Fruit fly (Drosophila melanogaster) whole organism, prepupa: Measurements from ENCODE around the gene Rpp21.
A peak's percentile ranks its signal among the peaks of the same experiment; 100 is the strongest.

Experiments
- Blimp-1 ChIP-seq: fragments of 200-800 bp; sonication (Bioruptor generic); optimal IDR thresholded peaks from 3 replicates; lab custom pipeline; 2017; ENCODE audit warnings: missing biosample characterization, missing genetic modification characterization, mild to moderate bottlenecking, moderate library complexity, missing genetic modification reagents
- CG11294 ChIP-seq: fragments of 200-800 bp; sonication (Bioruptor generic); IDR thresholded peaks from 2 replicates; pipeline ENCODE4 v1.3.6; 2022; ENCODE audit warnings: missing biosample characterization, missing genetic modification characterization
- CG11762 ChIP-seq: fragments of 200-800 bp; sonication (Bioruptor generic); optimal IDR thresholded peaks from 3 replicates; lab custom pipeline; 2016; ENCODE audit warnings: missing biosample characterization, missing genetic modification characterization; ENCODE audit not compliant: insufficient read depth
- CG15336 ChIP-seq: fragments of 200-800 bp; sonication (Bioruptor generic); IDR thresholded peaks from 2 replicates; pipeline ENCODE4 v1.3.6; 2022; ENCODE audit warnings: missing biosample characterization, missing genetic modification characterization
- CG16779 ChIP-seq: fragments of 200-800 bp; sonication (Bioruptor generic); optimal IDR thresholded peaks from 3 replicates; lab custom pipeline; 2017; ENCODE audit warnings: missing biosample characterization, mild to moderate bottlenecking, missing genetic modification characterization
- CG3032 ChIP-seq: fragments of 200-800 bp; optimal IDR thresholded peaks from 2 replicates; lab custom pipeline; 2019; ENCODE audit warnings: missing biosample characterization, mild to moderate bottlenecking, missing genetic modification characterization, moderate library complexity
- CG32006 ChIP-seq: fragments of 200-800 bp; sonication (Bioruptor generic); optimal IDR thresholded peaks from 3 replicates; lab custom pipeline; 2017; ENCODE audit warnings: missing biosample characterization, mild to moderate bottlenecking, missing genetic modification characterization
- CG34406 ChIP-seq: fragments of 200-800 bp; sonication (Bioruptor generic); optimal IDR thresholded peaks from 3 replicates; lab custom pipeline; 2016; ENCODE audit warnings: missing biosample characterization, missing genetic modification characterization
- CG3919 ChIP-seq: fragments of 200-800 bp; sonication (Bioruptor generic); optimal IDR thresholded peaks from 3 replicates; lab custom pipeline; 2016; ENCODE audit warnings: missing biosample characterization, missing genetic modification characterization
- CG4318 ChIP-seq: fragments of 200-800 bp; sonication (Bioruptor generic); optimal IDR thresholded peaks from 3 replicates; lab custom pipeline; 2017; ENCODE audit warnings: missing biosample characterization, mild to moderate bottlenecking, missing genetic modification characterization
- CG6163 ChIP-seq: fragments of 200-800 bp; sonication (Bioruptor generic); IDR thresholded peaks from 3 replicates; pipeline ENCODE4 v1.3.6; 2022; ENCODE audit warnings: missing biosample characterization, missing genetic modification characterization
- CG7368 ChIP-seq: fragments of 200-800 bp; sonication (Bioruptor generic); optimal IDR thresholded peaks from 3 replicates; lab custom pipeline; 2016; ENCODE audit warnings: missing biosample characterization, missing genetic modification characterization
- CG9139 ChIP-seq: fragments of 200-800 bp; sonication (Bioruptor generic); optimal IDR thresholded peaks from 3 replicates; lab custom pipeline; 2017; ENCODE audit warnings: missing biosample characterization, mild to moderate bottlenecking, missing genetic modification characterization
- Eip78C ChIP-seq: fragments of 200-800 bp; sonication (Bioruptor generic); peaks from one replicate; lab custom pipeline; 2016; ENCODE audit warnings: missing biosample characterization, missing genetic modification characterization
- Eip93F ChIP-seq: fragments of 200-800 bp; sonication (Bioruptor generic); optimal IDR thresholded peaks from 2 replicates; lab custom pipeline; 2016; ENCODE audit warnings: missing biosample characterization, mild to moderate bottlenecking, missing genetic modification characterization
- Gug ChIP-seq: fragments of 200-800 bp; sonication (Bioruptor generic); IDR thresholded peaks from 2 replicates; pipeline ENCODE4 v1.3.6; 2022; ENCODE audit warnings: missing biosample characterization, missing genetic modification characterization
- Hr39 ChIP-seq: fragments of 200-800 bp; sonication (Bioruptor generic); optimal IDR thresholded peaks from 2 replicates; lab custom pipeline; 2016; ENCODE audit warnings: missing biosample characterization, missing genetic modification characterization
- Hr4 ChIP-seq: fragments of 200-800 bp; sonication (Bioruptor generic); optimal IDR thresholded peaks from 3 replicates; lab custom pipeline; 2016; ENCODE audit warnings: missing biosample characterization, missing genetic modification characterization
- Met ChIP-seq: fragments of 200-800 bp; sonication (Bioruptor generic); optimal IDR thresholded peaks from 3 replicates; lab custom pipeline; 2016; ENCODE audit warnings: missing biosample characterization, missing genetic modification characterization
- Smox ChIP-seq: fragments of 200-800 bp; sonication (Bioruptor generic); optimal IDR thresholded peaks from 3 replicates; lab custom pipeline; 2016; ENCODE audit warnings: missing biosample characterization, missing genetic modification characterization
- Sox14 ChIP-seq: fragments of 200-800 bp; sonication (Bioruptor generic); optimal IDR thresholded peaks from 3 replicates; lab custom pipeline; 2016; ENCODE audit warnings: missing biosample characterization, missing genetic modification characterization
- achi ChIP-seq: fragments of 200-800 bp; sonication (Bioruptor generic); optimal IDR thresholded peaks from 3 replicates; lab custom pipeline; 2016; ENCODE audit warnings: missing biosample characterization, missing genetic modification characterization
- cyc ChIP-seq: fragments of 200-800 bp; sonication (Bioruptor generic); optimal IDR thresholded peaks from 3 replicates; lab custom pipeline; 2016; ENCODE audit warnings: missing biosample characterization, missing genetic modification characterization
- dac ChIP-seq: fragments of 200-800 bp; sonication (Bioruptor generic); optimal IDR thresholded peaks from 2 replicates; lab custom pipeline; 2017; ENCODE audit warnings: missing biosample characterization, mild to moderate bottlenecking, missing genetic modification characterization
- dsx ChIP-seq: fragments of 200-800 bp; optimal IDR thresholded peaks from 3 replicates; lab custom pipeline; 2019; ENCODE audit warnings: missing biosample characterization, mild to moderate bottlenecking, missing genetic modification characterization, moderate library complexity; ENCODE audit not compliant: poor library complexity, severe bottlenecking
- esn ChIP-seq: fragments of 200-800 bp; sonication (Bioruptor generic); optimal IDR thresholded peaks from 2 replicates; lab custom pipeline; 2016; ENCODE audit warnings: missing biosample characterization, mild to moderate bottlenecking, missing genetic modification characterization, moderate library complexity
- fd85E ChIP-seq: fragments of 200-800 bp; sonication (Bioruptor generic); optimal IDR thresholded peaks from 3 replicates; lab custom pipeline; 2016; ENCODE audit warnings: missing biosample characterization, missing genetic modification characterization
- net ChIP-seq: fragments of 200-800 bp; sonication (Bioruptor generic); optimal IDR thresholded peaks from 3 replicates; lab custom pipeline; 2016; ENCODE audit warnings: missing biosample characterization, missing genetic modification characterization
- svp ChIP-seq: fragments of 200-800 bp; sonication (Bioruptor generic); peaks from one replicate; lab custom pipeline; 2016; ENCODE audit warnings: missing biosample characterization, missing genetic modification characterization

The Rpp21 gene

DNA sequence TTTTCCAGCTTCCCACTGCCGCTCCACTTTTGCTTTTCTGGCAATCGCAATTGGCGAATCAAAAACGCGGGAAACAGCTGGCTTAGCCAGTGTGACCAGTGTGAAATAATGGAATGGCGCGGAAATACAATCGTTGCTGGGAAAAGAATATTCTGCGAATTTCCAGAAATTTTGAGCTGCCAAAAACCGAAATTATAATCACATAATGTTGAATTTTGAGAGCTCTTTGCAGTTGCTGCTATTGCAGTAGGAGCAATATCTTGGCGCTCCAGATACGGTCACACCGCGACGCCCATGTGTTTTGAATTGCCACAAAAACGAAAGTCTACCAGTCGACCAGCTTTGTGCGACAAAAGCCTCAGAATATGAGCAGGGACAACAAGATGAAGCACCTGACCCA is at the start of gene Rpp21, which contains the start of gene Cdc45:
Rpp21 (plus strand) TSS at position 281 of the 400 bp plus-strand sequence.
Cdc45 (minus strand) TSS at position 79 of the 400 bp plus-strand sequence.
- TF ChIP-seq Blimp-1 (GFP tag; lab: Kevin White, UChicago): peak; percentile 41
- no peak for TF ChIP-seq CG6163 (GFP tag; lab: Robert Waterston, UW)
- peak; percentile 5 for TF ChIP-seq cyc (GFP tag; lab: Kevin White, UChicago)
- peak; percentile 6 for TF ChIP-seq CG3032 (tag; lab: Kevin White, UChicago)
- TF ChIP-seq Eip78C (GFP tag; lab: Kevin White, UChicago): peak; percentile 42

DNA sequence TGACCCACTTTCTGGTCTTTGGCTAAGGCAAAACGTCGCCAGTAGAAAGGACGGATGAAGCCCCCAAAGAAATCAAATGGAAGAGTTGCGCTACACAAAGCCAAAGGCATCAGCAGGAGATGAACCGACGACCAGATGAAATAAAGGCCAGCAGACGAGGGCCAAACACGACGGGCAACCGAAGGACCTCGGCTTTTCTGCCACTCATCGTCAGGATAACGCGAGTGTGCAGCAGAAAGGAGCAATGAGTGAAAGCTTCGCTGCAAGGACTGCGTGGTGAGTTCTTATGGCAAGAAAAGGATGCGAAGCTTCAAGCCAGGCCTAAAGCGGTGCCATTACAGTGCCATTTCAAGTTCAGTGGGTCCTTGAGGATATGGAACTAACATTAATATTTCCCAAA is 44.6 kb upstream of the Rpp21 start:
- no peak for TF ChIP-seq Met (GFP tag; lab: Kevin White, UChicago)
- TF ChIP-seq achi: no peak
- no peak for TF ChIP-seq CG7368 (GFP tag; lab: Kevin White, UChicago)
- TF ChIP-seq Hr39 (GFP tag; lab: Kevin White, UChicago): no peak
- no peak for TF ChIP-seq Eip93F (GFP tag; lab: Kevin White, UChicago)
- TF ChIP-seq CG9139 (GFP tag; lab: Kevin White, UChicago): no peak
- no peak for TF ChIP-seq esn
- no peak for TF ChIP-seq Smox (GFP tag; lab: Kevin White, UChicago)
- TF ChIP-seq Hr4 (GFP tag; lab: Kevin White, UChicago): no peak
- no peak for TF ChIP-seq dac (GFP tag; lab: Kevin White, UChicago)
- no peak for TF ChIP-seq CG11294 (GFP tag; lab: Robert Waterston, UW)
- no peak for TF ChIP-seq dsx (GFP tag; lab: Kevin White, UChicago)

- no peak for TF ChIP-seq fd85E (GFP tag; lab: Kevin White, UChicago)
Measured at dm6 chrX:990218-990617, 40.3 kb upstream of the Rpp21 start, which contains the start of gene CG18823. Gene CG18823 (plus strand): TSS chrX:990518.

DNA sequence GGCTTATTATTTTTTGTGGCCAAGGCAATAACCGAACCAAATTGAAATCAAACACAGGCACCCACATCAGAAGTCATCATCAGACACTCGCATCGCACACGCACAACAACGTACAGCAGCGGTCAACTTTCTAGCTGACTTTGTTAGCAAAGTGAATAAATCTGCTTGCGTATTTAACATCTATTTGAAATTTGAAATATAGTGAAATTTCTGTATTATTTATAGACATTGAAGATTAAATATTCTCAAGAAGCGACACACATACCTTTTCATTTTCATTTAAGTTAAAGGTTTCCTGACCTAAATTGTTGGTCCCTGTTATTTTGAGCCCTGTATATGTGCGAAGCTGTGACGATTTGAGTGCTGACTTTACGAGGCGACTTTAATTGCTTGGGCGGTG is 31.7 kb upstream of the Rpp21 start:
- TF ChIP-seq svp (GFP tag; lab: Kevin White, UChicago) (peak; percentile 74), Smox (GFP tag; lab: Kevin White, UChicago) (no peak), Met (GFP tag; lab: Kevin White, UChicago) (peak; percentile 12), Eip78C (GFP tag; lab: Kevin White, UChicago) (peak; percentile 64)

- peak; percentile 35 for TF ChIP-seq Eip78C (GFP tag; lab: Kevin White, UChicago)
- no peak for TF ChIP-seq CG16779 (tag; lab: Kevin White, UChicago)
Measured at dm6 chrX:1006182-1006581, 24.4 kb upstream of the Rpp21 start.

DNA sequence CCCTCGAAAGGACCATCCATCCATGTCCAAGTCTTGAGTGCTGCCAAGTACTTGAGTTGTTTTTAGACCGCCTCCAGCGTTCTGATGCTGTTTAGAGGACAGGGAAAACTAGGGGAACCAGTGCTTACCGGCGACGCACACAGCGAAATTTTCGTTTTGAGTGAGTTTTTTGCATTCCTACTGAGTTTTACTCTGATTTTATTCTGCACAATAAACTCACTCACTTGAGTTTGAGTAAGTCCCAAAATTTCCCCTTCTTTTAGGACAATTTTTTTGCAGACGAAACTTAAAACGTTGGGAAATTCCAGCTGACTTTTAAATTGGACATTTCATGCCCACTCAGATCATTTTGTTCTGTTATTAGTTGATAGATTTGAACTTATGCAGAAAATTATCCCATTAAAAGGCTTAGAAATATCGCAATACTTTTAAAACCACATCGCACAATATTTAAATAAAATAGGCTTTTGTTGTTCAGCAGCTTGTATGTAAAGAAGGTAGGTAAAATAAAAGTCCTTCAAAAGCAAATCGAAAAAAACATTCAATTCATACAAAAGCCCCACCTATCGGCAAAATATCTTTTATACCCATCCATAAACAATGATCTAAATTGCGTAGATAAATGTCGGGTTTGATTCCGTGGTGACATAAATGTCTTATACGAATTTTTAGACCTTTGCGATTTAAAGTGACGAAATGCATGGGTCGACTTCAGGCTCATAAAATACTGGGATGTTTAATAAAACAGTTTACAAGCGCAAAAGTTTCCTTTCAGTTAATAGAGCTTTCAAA is 20.9 kb upstream of the Rpp21 start:
- TF ChIP-seq Eip78C (GFP tag; lab: Kevin White, UChicago) (peak; percentile 48), net (GFP tag; lab: Kevin White, UChicago) (no peak)

dm6 chrX:1011543-1012085 is 18.9 kb upstream of the Rpp21 start, which contains the start of the genes TfIIA-S-2 and CG14631:
Gene TfIIA-S-2 (minus strand): TSS chrX:1011643.
Gene CG14631 (plus strand): TSS chrX:1012035.
- TF ChIP-seq CG16779 (tag; lab: Kevin White, UChicago) (no peak), Gug (no peak), CG32006 (GFP tag; lab: Kevin White, UChicago) (no peak), Sox14 (GFP tag; lab: Kevin White, UChicago) (no peak), CG11762 (no peak), CG15336 (GFP tag; lab: Robert Waterston, UW) (no peak), esn (no peak), dsx (GFP tag; lab: Kevin White, UChicago) (no peak), CG4318 (GFP tag; lab: Kevin White, UChicago) (no peak), CG3919 (GFP tag; lab: Kevin White, UChicago) (no peak), CG34406 (GFP tag; lab: Kevin White, UChicago) (no peak)
